Worm (Caenorhabditis elegans): ENCODE measurements around the gene H10E21.1.

The H10E21.1 gene

ce11 chrIII:15224-15822 lies at the start of gene H10E21.1:
H10E21.1 (plus strand) TSS chrIII:15772.
- TF ChIP-seq xnd-1 (tag; optimal IDR thresholded peaks at IDR 0.05) (no peak), F23B12.7 (tag; optimal IDR thresholded peaks at IDR 0.05; ENCODE audit: insufficient read depth) (no peak), nhr-80 (tag; optimal IDR thresholded peaks at IDR 0.05) (peak; percentile 61), attf-5 (GFP tag; optimal IDR thresholded peaks at IDR 0.05) (peak; percentile 2), hmg-1.2 (GFP tag; IDR thresholded peaks at IDR 0.05) (peak; percentile 81)

DNA sequence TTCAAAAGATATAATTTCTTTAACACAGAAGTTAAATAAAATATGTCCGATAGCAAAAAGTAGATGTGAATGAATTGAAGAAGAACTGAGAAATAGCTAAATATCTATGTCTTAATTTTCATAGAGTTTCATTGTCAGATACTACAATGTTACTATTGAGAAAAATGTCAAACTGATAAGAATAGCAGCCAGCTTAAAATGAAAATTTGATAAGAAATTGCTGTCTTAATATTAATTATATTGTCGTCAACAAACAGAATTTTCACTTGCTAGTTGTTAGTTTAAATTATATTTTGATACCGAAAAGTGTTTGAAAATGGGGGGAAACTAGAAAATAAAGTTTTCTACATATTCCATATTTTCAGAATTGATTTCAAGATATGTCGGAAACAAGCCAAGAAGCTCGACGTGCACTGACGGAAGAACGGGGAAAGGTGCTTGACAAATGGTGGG lies 12.6 kb upstream of the H10E21.1 start, which contains the start of the genes fbxa-6, cTel54X.2 and npr-30:
Gene fbxa-6 (minus strand): TSS at position 179 of the 453 bp plus-strand sequence.
Gene cTel54X.2 (plus strand): TSS at position 360 of the 453 bp plus-strand sequence.
Gene npr-30 (plus strand): TSS at position 403 of the 453 bp plus-strand sequence.
- no peak for TF ChIP-seq atf-7 (tag; optimal IDR thresholded peaks at IDR 0.05)
- peak; percentile 64 for TF ChIP-seq nhr-80 (tag; optimal IDR thresholded peaks at IDR 0.05)

- TF ChIP-seq zfh-2 (GFP tag; conservative IDR thresholded peaks at IDR 0.05) (peak; percentile 57; the same call in 1 of the 2 replicates), hmg-1.2 (GFP tag; IDR thresholded peaks at IDR 0.05) (peak; percentile 81), somi-1 (GFP tag; optimal IDR thresholded peaks at IDR 0.05) (no peak)
Measured at ce11 chrIII:14175-14574, 1.4 kb upstream of the H10E21.1 start.

DNA sequence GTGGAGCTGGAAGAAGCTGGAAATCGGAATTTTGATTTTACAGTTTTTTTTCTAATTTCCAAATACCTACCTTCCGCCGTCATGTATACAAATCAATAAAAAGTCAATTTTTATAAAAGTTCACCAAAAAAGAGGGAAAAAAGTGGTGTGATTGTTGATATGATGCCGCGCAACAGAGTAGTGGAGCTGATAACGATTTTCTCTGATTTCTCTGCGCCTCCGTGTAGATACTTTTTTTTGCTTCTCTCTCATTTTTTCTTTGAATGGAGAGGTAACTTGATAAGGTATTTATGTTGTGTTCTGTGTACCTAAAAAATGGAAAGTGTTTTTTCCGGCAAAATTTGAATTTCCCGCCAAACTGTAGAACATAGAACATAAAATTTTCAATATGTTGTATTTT lies 901 bp upstream of the H10E21.1 start, which contains the start of gene nhr-80:
Gene nhr-80 (minus strand): TSS at position 199 of the 400 bp plus-strand sequence.
- TF ChIP-seq nhr-80 (tag; optimal IDR thresholded peaks at IDR 0.05) (peak; percentile 89), F57A8.1 (GFP tag; optimal IDR thresholded peaks at IDR 0.05) (no peak)

DNA sequence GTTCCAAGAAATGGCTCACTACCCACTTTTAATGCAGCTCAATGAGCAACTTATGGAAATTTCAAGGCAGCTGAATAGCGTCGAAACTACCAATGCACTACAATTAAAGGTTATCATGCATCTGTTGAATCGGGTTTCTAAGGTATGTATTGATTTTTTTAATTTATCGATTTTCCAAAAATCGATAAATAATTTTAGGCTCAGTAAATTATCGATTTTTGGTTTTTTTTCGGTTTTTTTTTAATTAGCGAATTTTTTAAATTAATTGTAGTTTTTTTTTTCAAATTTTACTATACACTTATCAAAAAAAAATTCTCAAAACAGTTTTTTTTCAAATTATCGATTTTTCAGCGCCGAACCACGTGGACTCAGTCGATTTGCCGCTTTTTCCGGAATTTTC lies 1.2 kb downstream of the H10E21.1 start:
- TF ChIP-seq hlh-26 (GFP tag; conservative IDR thresholded peaks at IDR 0.05): no peak

ce11 chrIII:17558-17957 lies 2.0 kb downstream of the H10E21.1 start:
- TF ChIP-seq ZK185.1 (tag; optimal IDR thresholded peaks at IDR 0.05; ENCODE audit: poor library complexity, severe bottlenecking): no peak
- TF ChIP-seq attf-6 (GFP tag; IDR thresholded peaks at IDR 0.05): no peak
- no peak for TF ChIP-seq Y56A3A.18 (GFP tag; IDR thresholded peaks at IDR 0.05)
- peak; percentile 73 for TF ChIP-seq hmg-1.2 (GFP tag; IDR thresholded peaks at IDR 0.05)

DNA sequence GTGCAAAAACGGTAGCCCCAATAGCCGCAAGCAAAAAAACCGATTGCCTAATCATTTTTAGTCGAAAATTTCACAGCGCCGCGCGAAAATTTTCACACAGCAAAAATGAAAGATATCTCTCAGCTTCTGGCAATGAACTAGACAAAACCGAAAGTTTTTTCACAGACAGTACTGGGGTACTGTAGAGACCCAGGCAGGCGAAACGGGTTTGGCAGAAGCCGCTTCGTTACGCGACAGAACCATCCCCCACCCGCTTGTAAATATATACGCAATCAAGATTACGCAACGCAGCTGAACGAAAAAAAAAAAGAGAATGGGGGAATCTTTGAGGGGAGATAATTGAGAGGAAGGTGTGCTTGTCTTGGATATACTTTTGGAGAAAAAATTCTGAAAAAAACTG lies 3.9 kb downstream of the H10E21.1 start, which contains the start of gene H10E21.4:
Gene H10E21.4 (minus strand): TSS at position 167 of the 400 bp plus-strand sequence.
- TF ChIP-seq chd-7 (tag; optimal IDR thresholded peaks at IDR 0.05) (no peak), T07F8.4 (tag; optimal IDR thresholded peaks at IDR 0.05) (no peak)

- TF ChIP-seq tlf-1 (GFP tag; optimal IDR thresholded peaks at IDR 0.05): no peak
- peak; percentile 79 for TF ChIP-seq zfh-2 (GFP tag; conservative IDR thresholded peaks at IDR 0.05)
- TF ChIP-seq sdz-38 (tag; optimal IDR thresholded peaks at IDR 0.05): no peak
- no peak for TF ChIP-seq ama-1 (optimal IDR thresholded peaks at IDR 0.05)
- TF ChIP-seq ama-1 (GFP tag; optimal IDR thresholded peaks at IDR 0.05): peak in 1 of 2 experiments; percentile 17
Measured at ce11 chrIII:21276-21675, 5.7 kb downstream of the H10E21.1 start.

DNA sequence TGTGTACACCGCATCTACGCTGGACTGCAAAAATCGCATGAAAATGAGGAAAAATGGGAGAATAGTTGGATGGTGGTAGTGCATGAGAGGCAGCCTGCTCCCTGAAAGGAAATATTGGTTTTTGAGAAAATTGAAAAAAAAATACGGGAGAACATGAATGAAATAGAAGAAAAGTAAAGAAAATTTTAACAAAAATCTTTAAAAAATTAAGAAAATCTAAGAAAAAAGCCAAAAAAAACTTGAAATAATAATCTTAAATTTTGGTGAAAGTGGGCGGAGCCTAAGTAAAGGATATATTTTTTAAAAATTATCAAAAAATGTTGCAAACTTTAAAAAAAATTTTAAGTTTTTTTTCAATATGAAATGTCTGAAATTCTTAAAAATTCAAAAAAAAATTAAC lies 8.3 kb downstream of the H10E21.1 start, which contains the start of gene H10E21.5:
Gene H10E21.5 (minus strand): TSS at position 101 of the 400 bp plus-strand sequence.
- TF ChIP-seq hlh-26 (GFP tag; conservative IDR thresholded peaks at IDR 0.05) (no peak), nfya-1 (tag; optimal IDR thresholded peaks at IDR 0.05; ENCODE audit: borderline replicate concordance, insufficient read depth) (no peak), ets-4 (GFP tag; optimal IDR thresholded peaks at IDR 0.05) (no peak), ztf-28 (GFP tag; IDR thresholded peaks at IDR 0.05) (no peak)
